Worm (Caenorhabditis elegans) whole organism, young adult: ENCODE data around the gene lgc-31.

Experiments
- B0261.1 ChIP-seq: sonication (generic microtip); optimal IDR thresholded peaks from 2 replicates; lab custom pipeline; 2016; ENCODE audit warnings: mild to moderate bottlenecking, missing genetic modification characterization, moderate library complexity, missing compliant biosample characterization
- ama-1 ChIP-seq, 3 experiments: fragments of 150-350 bp in 1 of 3; sonication (generic microtip) in 2 of 3; optimal IDR thresholded peaks; 2 replicates each; lab custom pipeline; 2014 to 2018; ENCODE audit warnings: missing biosample characterization in 2 of 3, missing genetic modification characterization in 2 of 3, missing genetic modification reagents in 2 of 3
- efl-1 ChIP-seq: fragments of 150-350 bp; optimal IDR thresholded peaks from 2 replicates; lab custom pipeline; 2014; ENCODE audit warnings: missing biosample characterization, missing genetic modification reagents, missing genetic modification characterization
- egrh-3 ChIP-seq: fragments of 200-800 bp; sonication (Bioruptor generic); IDR thresholded peaks from 2 replicates; pipeline ENCODE4 v1.3.6; 2022; ENCODE audit warnings: missing genetic modification reagents, missing genetic modification characterization, missing compliant biosample characterization
- zim-3 ChIP-seq: sonication (generic microtip); optimal IDR thresholded peaks from 2 replicates; lab custom pipeline; 2017; ENCODE audit warnings: mild to moderate bottlenecking, missing genetic modification characterization, moderate library complexity, missing compliant biosample characterization

ce11 chrV:15533864-15534263, 12.0 kb upstream of the lgc-31 start, which contains the start of gene F21A3.2:
- TF ChIP-seq efl-1 (GFP tag; lab: Kevin White, UChicago): no peak
- TF ChIP-seq egrh-3 (GFP tag; lab: Robert Waterston, UW): no peak
- no peak for TF ChIP-seq zim-3 (tag; lab: Kevin White, UChicago)
- TF ChIP-seq B0261.1 (tag; lab: Kevin White, UChicago): no peak
- no peak for TF ChIP-seq ama-1 (optimal IDR thresholded peaks at IDR 0.05; lab: Kevin White, UChicago)
- TF ChIP-seq ama-1 (GFP tag; optimal IDR thresholded peaks at IDR 0.05; lab: Kevin White, UChicago): no peak
